Worm (Caenorhabditis elegans) whole organism, L3 larva: ENCODE measurements around the gene F45E1.5.
A peak's percentile ranks its signal among the peaks of the same experiment; 100 is the strongest.

Source experiments
- aly-2 ChIP-seq: fragments of 150-350 bp; optimal IDR thresholded peaks from 2 replicates; lab custom pipeline; 2014; ENCODE audit warnings: missing biosample characterization, missing genetic modification characterization
- ceh-16 ChIP-seq: sonication (generic microtip); optimal IDR thresholded peaks from 2 replicates; lab custom pipeline; 2017; ENCODE audit warnings: missing biosample characterization, missing genetic modification characterization
- ceh-28 ChIP-seq: fragments of 150-350 bp; optimal IDR thresholded peaks from 2 replicates; lab custom pipeline; 2014; ENCODE audit warnings: missing biosample characterization, missing genetic modification reagents, missing genetic modification characterization
- ceh-82 ChIP-seq: fragments of 150-350 bp; optimal IDR thresholded peaks from 2 replicates; lab custom pipeline; 2014; ENCODE audit warnings: missing biosample characterization, missing genetic modification characterization
- ceh-9 ChIP-seq: sonication (generic microtip); optimal IDR thresholded peaks from 2 replicates; lab custom pipeline; 2018; ENCODE audit warnings: missing biosample characterization, missing genetic modification characterization
- daf-12 ChIP-seq: fragments of 150-350 bp; optimal IDR thresholded peaks from 2 replicates; lab custom pipeline; 2014; ENCODE audit warnings: missing biosample characterization, missing genetic modification reagents, missing genetic modification characterization
- egl-27 ChIP-seq: sonication (generic microtip); optimal IDR thresholded peaks from 4 replicates; lab custom pipeline; 2017; ENCODE audit warnings: missing biosample characterization, missing genetic modification reagents, missing genetic modification characterization
- egl-5 ChIP-seq: fragments of 150-350 bp; optimal IDR thresholded peaks from 2 replicates; lab custom pipeline; 2017; ENCODE audit warnings: missing biosample characterization, missing genetic modification reagents, missing genetic modification characterization, inconsistent platforms
- elt-2 ChIP-seq: sonication (generic microtip); optimal IDR thresholded peaks from 2 replicates; lab custom pipeline; 2016; ENCODE audit warnings: missing genetic modification reagents, mild to moderate bottlenecking, missing genetic modification characterization, missing compliant biosample characterization
- elt-3 ChIP-seq, 3 experiments: fragments of 150-350 bp in 1 of 3; sonication (generic microtip) in 2 of 3; optimal IDR thresholded peaks; 2 replicates in 2 of 3; 4 replicates in 1 of 3; lab custom pipeline; 2014 to 2017; ENCODE audit warnings: missing biosample characterization in 3 of 3, missing genetic modification characterization in 3 of 3
- fkh-2 ChIP-seq: fragments of 150-350 bp; optimal IDR thresholded peaks from 2 replicates; lab custom pipeline; 2014; ENCODE audit warnings: missing biosample characterization, missing genetic modification reagents, missing genetic modification characterization
- hmg-11 ChIP-seq: sonication (generic microtip); optimal IDR thresholded peaks from 2 replicates; lab custom pipeline; 2016; ENCODE audit warnings: missing genetic modification characterization, missing compliant biosample characterization
- lin-15B ChIP-seq: fragments of 150-350 bp; optimal IDR thresholded peaks from 2 replicates; lab custom pipeline; 2014; ENCODE audit warnings: missing biosample characterization, missing genetic modification characterization
- lin-39 ChIP-seq: fragments of 150-350 bp; optimal IDR thresholded peaks from 2 replicates; lab custom pipeline; 2018; ENCODE audit warnings: missing biosample characterization, missing genetic modification reagents, missing genetic modification characterization
- lsy-12 ChIP-seq: sonication (generic microtip); optimal IDR thresholded peaks from 2 replicates; lab custom pipeline; 2016; ENCODE audit warnings: mild to moderate bottlenecking, missing genetic modification characterization, missing compliant biosample characterization
- mdl-1 ChIP-seq: fragments of 150-350 bp; optimal IDR thresholded peaks from 2 replicates; lab custom pipeline; 2014; ENCODE audit warnings: missing biosample characterization, missing genetic modification characterization
- mml-1 ChIP-seq: fragments of 150-350 bp; sonication (generic microtip); optimal IDR thresholded peaks from 3 replicates; lab custom pipeline; 2014; ENCODE audit warnings: missing biosample characterization, missing genetic modification characterization
- nfya-1 ChIP-seq: sonication (generic microtip); optimal IDR thresholded peaks from 2 replicates; lab custom pipeline; 2017; ENCODE audit warnings: missing genetic modification characterization, mild to moderate bottlenecking, missing compliant biosample characterization, antibody characterized with exemption, moderate library complexity; ENCODE audit not compliant: insufficient read depth
- nhr-11 ChIP-seq: fragments of 150-350 bp; optimal IDR thresholded peaks from 2 replicates; lab custom pipeline; 2014; ENCODE audit warnings: missing biosample characterization, missing genetic modification characterization
- nhr-12 ChIP-seq: fragments of 150-350 bp; optimal IDR thresholded peaks from 2 replicates; lab custom pipeline; 2014; ENCODE audit warnings: missing biosample characterization, missing genetic modification characterization
- nhr-23 ChIP-seq: fragments of 150-350 bp; optimal IDR thresholded peaks from 2 replicates; lab custom pipeline; 2014; ENCODE audit warnings: missing biosample characterization, missing genetic modification reagents, missing genetic modification characterization
- nhr-25 ChIP-seq: sonication (generic microtip); optimal IDR thresholded peaks from 2 replicates; lab custom pipeline; 2017; ENCODE audit warnings: missing biosample characterization, missing genetic modification characterization
- nhr-43 ChIP-seq: sonication (generic microtip); optimal IDR thresholded peaks from 2 replicates; lab custom pipeline; 2016; ENCODE audit warnings: mild to moderate bottlenecking, missing genetic modification characterization, missing compliant biosample characterization; ENCODE audit not compliant: poor library complexity, severe bottlenecking
- nhr-67 ChIP-seq: fragments of 150-350 bp; optimal IDR thresholded peaks from 2 replicates; lab custom pipeline; 2014; ENCODE audit warnings: missing biosample characterization, missing genetic modification characterization
- nhr-76 ChIP-seq: fragments of 150-350 bp; sonication (generic microtip); optimal IDR thresholded peaks from 5 replicates; lab custom pipeline; 2014; ENCODE audit warnings: missing biosample characterization, missing genetic modification characterization
- nhr-77 ChIP-seq: fragments of 150-350 bp; optimal IDR thresholded peaks from 2 replicates; lab custom pipeline; 2014; ENCODE audit warnings: missing biosample characterization, missing genetic modification characterization
- pha-4 ChIP-seq: fragments of 150-350 bp; optimal IDR thresholded peaks from 2 replicates; lab custom pipeline; 2014; ENCODE audit warnings: missing biosample characterization, missing genetic modification reagents, missing genetic modification characterization
- pqm-1 ChIP-seq: fragments of 150-350 bp; optimal IDR thresholded peaks from 2 replicates; lab custom pipeline; 2017; ENCODE audit warnings: missing biosample characterization, missing genetic modification characterization, inconsistent platforms
- sea-2 ChIP-seq: fragments of 150-350 bp; sonication (generic microtip); optimal IDR thresholded peaks from 4 replicates; lab custom pipeline; 2014; ENCODE audit warnings: missing biosample characterization, missing genetic modification reagents, missing genetic modification characterization
- skn-1 ChIP-seq: fragments of 150-350 bp; optimal IDR thresholded peaks from 2 replicates; lab custom pipeline; 2014; ENCODE audit warnings: missing biosample characterization, missing genetic modification characterization
- tbx-2 ChIP-seq: sonication (generic microtip); optimal IDR thresholded peaks from 2 replicates; lab custom pipeline; 2016; ENCODE audit warnings: mild to moderate bottlenecking, missing genetic modification characterization, missing compliant biosample characterization
- zag-1 ChIP-seq: fragments of 150-350 bp; optimal IDR thresholded peaks from 2 replicates; lab custom pipeline; 2014; ENCODE audit warnings: missing biosample characterization, missing genetic modification characterization
- ztf-11 ChIP-seq: fragments of 150-350 bp; optimal IDR thresholded peaks from 2 replicates; lab custom pipeline; 2014; ENCODE audit warnings: missing biosample characterization, missing genetic modification characterization
- ztf-4 ChIP-seq: fragments of 150-350 bp; optimal IDR thresholded peaks from 2 replicates; lab custom pipeline; 2014; ENCODE audit warnings: missing biosample characterization, missing genetic modification characterization

F45E1.5 gene

DNA sequence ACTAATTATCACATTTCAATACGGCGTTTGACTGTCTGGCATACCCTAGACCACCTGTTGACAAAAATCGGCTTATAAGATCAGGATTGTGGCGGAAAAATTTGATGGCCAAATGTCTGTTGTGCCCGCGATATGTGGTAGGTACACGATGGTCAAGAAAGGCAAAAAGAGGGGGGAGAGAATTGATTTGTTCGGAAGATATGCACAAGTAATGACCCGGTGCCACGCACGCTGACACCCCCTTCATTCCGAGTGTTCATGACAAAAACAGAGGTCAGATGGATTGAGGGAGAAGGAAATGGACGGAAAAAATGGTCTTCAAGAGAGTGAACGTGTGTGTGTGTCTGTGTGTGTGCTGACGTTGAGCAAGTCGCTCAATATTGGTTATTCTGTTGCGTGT lies 11.1 kb upstream of the F45E1.5 start:
- TF ChIP-seq nhr-23 (tag; lab: Kevin White, UChicago) (peak; percentile 0), hmg-11 (tag; lab: Kevin White, UChicago) (no peak), lin-39 (peak; percentile 53), ztf-11 (tag; lab: Kevin White, UChicago) (no peak), egl-27 (tag; lab: Kevin White, UChicago) (no peak), nhr-12 (tag; lab: Kevin White, UChicago) (no peak), ceh-16 (no peak)

DNA sequence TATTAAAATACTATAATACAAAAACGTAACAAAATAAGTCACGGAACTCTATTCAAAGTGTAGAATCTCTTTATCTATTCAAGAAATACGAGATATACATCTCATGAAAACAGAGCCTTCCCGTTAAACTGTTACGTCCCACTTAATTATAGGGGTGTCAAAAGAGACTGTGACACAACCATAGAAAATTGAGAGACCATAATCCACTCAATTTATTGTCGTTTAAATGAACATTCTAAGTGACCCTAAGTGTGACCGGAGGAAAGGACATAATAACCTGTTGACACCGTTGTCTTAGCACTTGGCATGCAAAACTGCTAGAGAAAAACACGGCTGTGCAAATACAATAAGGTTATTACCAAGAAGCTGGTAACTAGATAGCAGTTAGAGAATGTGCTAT lies 8.0 kb upstream of the F45E1.5 start:
- TF ChIP-seq nhr-11 (tag; lab: Kevin White, UChicago), result no peak
- TF ChIP-seq daf-12, result no peak
- no peak for TF ChIP-seq ztf-11 (tag; lab: Kevin White, UChicago)

DNA sequence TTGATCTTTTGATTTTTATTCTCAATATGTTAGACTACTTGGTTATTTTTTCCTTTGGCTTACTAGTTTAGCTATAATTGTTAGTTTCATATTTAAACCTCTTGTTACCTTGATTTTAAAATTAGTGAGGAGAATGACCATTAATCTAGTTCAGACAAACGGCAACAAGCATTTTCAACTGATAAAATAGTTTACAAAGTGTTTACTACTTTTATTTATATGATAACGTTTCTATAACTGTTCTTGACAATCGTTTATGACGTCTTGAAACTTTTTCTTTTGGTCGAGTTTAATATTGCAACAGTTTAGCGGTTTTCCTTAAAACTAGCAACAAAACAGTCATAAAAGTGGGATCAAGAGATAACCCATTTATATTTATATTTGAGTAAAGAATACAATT lies 759 bp upstream of the F45E1.5 start:
- TF ChIP-seq ceh-9 (no peak), nhr-77 (tag; lab: Kevin White, UChicago) (no peak), ztf-11 (tag; lab: Kevin White, UChicago) (no peak), ceh-82 (no peak), fkh-2 (no peak), elt-2 (peak; percentile 45), lsy-12 (no peak), ztf-4 (tag; lab: Kevin White, UChicago) (no peak), zag-1 (tag; lab: Kevin White, UChicago) (no peak), egl-5 (tag; lab: Kevin White, UChicago) (no peak), elt-3 (tag; optimal IDR thresholded peaks at IDR 0.05; lab: Kevin White, UChicago) (no peak), lin-15B (tag; lab: Kevin White, UChicago) (no peak), pha-4 (peak; percentile 24), nhr-11 (tag; lab: Kevin White, UChicago) (no peak), sea-2 (GFP tag; lab: Kevin White, UChicago) (no peak), skn-1 (no peak), pqm-1 (tag; lab: Kevin White, UChicago) (peak; percentile 65), mml-1 (no peak), ceh-28 (no peak)

DNA sequence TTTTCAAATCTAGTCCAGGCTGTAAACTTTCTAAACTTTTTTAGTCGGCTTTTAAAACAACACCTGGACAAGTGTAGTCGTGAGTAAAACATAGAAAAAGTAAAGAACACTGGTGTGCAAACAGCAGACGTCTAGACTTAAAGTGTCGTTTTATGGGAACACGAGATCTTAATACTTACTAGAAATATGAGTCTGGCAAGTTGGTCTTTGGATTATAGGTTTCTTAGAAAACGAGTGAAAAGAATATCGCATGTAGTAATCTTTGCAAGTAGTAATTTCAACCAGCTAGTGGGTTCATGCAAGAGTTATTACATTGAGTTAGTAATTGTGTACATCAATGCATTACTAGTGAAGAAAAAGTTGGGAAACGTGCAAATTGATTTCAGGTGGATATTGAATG lies 952 bp downstream of the F45E1.5 start:
- TF ChIP-seq lin-15B (tag; lab: Kevin White, UChicago), result no peak
- TF ChIP-seq nhr-77 (tag; lab: Kevin White, UChicago), result no peak
- no peak for TF ChIP-seq ceh-9
- no peak for TF ChIP-seq ceh-16
- TF ChIP-seq nhr-67 (tag; lab: Kevin White, UChicago), result no peak
- no peak for TF ChIP-seq daf-12
- no peak for TF ChIP-seq nhr-25 (tag; lab: Kevin White, UChicago)
- no peak for TF ChIP-seq lin-39
- TF ChIP-seq aly-2 (tag; lab: Kevin White, UChicago), result no peak
- no peak for TF ChIP-seq nhr-12 (tag; lab: Kevin White, UChicago)
- TF ChIP-seq fkh-2, result no peak
- no peak for TF ChIP-seq nhr-76 (tag; lab: Kevin White, UChicago)

DNA sequence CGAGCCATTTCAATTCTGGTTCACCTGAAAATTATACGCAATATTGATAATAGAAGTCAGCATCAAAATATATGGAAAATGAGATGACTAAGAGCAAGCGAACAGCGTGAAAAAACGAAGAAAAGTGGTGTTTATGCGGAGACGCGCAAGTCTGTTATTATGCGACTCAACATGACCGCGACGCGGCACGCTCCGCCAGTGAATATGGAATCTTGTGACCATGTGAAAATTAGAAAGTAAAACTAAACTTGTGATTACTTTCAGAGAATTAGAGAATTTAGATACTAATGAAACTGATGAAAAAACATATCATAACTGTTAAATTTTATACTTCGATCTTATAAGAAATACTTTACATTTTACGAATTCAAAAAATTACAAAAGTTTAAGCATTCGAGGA lies 5.5 kb downstream of the F45E1.5 start, which contains the start of gene his-71:
Gene his-71 (minus strand): TSS at position 24 of the 400 bp plus-strand sequence.
- TF ChIP-seq elt-2 (no peak), pha-4 (no peak), daf-12 (no peak), tbx-2 (tag; lab: Kevin White, UChicago) (no peak), egl-27 (tag; lab: Kevin White, UChicago) (no peak), ceh-28 (no peak), hmg-11 (tag; lab: Kevin White, UChicago) (no peak), fkh-2 (no peak), lsy-12 (no peak), nhr-43 (tag; lab: Kevin White, UChicago) (no peak), lin-15B (tag; lab: Kevin White, UChicago) (no peak), nfya-1 (tag; lab: Kevin White, UChicago) (no peak), mdl-1 (tag; lab: Kevin White, UChicago) (no peak), ztf-4 (tag; lab: Kevin White, UChicago) (no peak)
